Fruit fly (Drosophila melanogaster): Measurements from ENCODE around the gene CG31522.

DNA sequence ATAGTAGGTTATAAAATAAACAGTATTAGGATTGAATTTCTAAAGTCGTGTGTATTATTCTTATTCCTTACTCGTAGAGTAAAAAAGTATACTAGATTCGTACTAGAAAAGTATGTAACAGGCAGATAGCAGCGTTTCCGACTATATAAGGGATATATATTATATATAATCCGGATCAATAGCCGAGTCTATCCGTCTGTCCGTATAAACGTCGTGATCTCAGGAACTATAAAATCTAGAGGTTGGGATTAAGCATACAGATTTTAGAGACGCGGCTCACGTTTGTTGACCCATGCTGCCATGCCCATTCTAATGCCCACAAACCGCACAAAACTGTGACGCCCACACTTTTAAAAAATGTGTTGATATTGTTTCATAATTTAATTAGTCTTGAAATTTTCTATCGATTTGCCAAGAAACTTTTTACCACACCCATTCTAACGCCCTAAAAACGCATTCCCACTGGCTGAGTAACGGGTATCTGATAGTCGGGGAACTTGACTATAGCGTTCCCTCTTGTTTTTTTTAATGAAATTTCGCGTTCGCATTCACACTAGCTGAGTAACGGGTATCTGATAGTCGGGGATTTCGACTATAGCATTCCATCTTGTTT lies 60.6 kb downstream of the CG31522 start, which contains the start of gene CG9853:
- no peak for TF ChIP-seq CG8478 (optimal IDR thresholded peaks at IDR 0.05)
- no peak for TF ChIP-seq CTCF (optimal IDR thresholded peaks at IDR 0.05)

All from S2 (cell line).